Worm (Caenorhabditis elegans) whole organism, L4 larva: ENCODE data around the gene C45G9.6.

Source experiments
- F37D6.2 ChIP-seq: sonication (generic microtip); optimal IDR thresholded peaks from 2 replicates; lab custom pipeline; 2016; ENCODE audit warnings: mild to moderate bottlenecking, missing genetic modification characterization, missing compliant biosample characterization
- F49E8.2 ChIP-seq: sonication (generic microtip); optimal IDR thresholded peaks from 2 replicates; lab custom pipeline; 2016; ENCODE audit warnings: missing compliant biosample characterization, mild to moderate bottlenecking, missing genetic modification characterization, borderline replicate concordance
- T20F7.1 ChIP-seq: fragments of 200-800 bp; sonication (Bioruptor generic); optimal IDR thresholded peaks from 2 replicates; lab custom pipeline; 2018; ENCODE audit warnings: mild to moderate bottlenecking, missing genetic modification characterization, missing compliant biosample characterization
- Y5F2A.4 ChIP-seq: fragments of 200-800 bp; sonication (Bioruptor generic); optimal IDR thresholded peaks from 2 replicates; lab custom pipeline; 2018; ENCODE audit warnings: mild to moderate bottlenecking, missing genetic modification characterization, missing compliant biosample characterization
- ZK337.2 ChIP-seq: fragments of 200-800 bp; sonication (Bioruptor generic); IDR thresholded peaks from 2 replicates; pipeline ENCODE4 v1.3.6; 2022; ENCODE audit warnings: missing genetic modification reagents, missing genetic modification characterization, missing compliant biosample characterization
- ZK546.5 ChIP-seq, 2 experiments: sonication (generic microtip); optimal IDR thresholded peaks; 2 replicates each; lab custom pipeline; 2017; ENCODE audit warnings: missing biosample characterization in 2 of 2, missing genetic modification characterization in 2 of 2
- aha-1 ChIP-seq: fragments of 150-350 bp; peaks from one replicate; lab custom pipeline; 2014; ENCODE audit warnings: missing biosample characterization, missing genetic modification characterization
- aly-2 ChIP-seq: sonication (generic microtip); optimal IDR thresholded peaks from 2 replicates; lab custom pipeline; 2018; ENCODE audit warnings: missing biosample characterization, missing genetic modification characterization
- ama-1 ChIP-seq: fragments of 150-350 bp; optimal IDR thresholded peaks from 2 replicates; lab custom pipeline; 2014; ENCODE audit warnings: inconsistent platforms, mixed read lengths
- arid-1 ChIP-seq: fragments of 200-800 bp; sonication (Bioruptor generic); conservative IDR thresholded peaks from 2 replicates; pipeline ENCODE4 v1.3.6; 2022; ENCODE audit warnings: missing genetic modification reagents, missing genetic modification characterization, missing compliant biosample characterization
- ceh-20 ChIP-seq: fragments of 200-800 bp; sonication (Bioruptor generic); IDR thresholded peaks from 2 replicates; pipeline ENCODE4 v1.3.6; 2022; ENCODE audit warnings: missing genetic modification reagents, missing genetic modification characterization, missing compliant biosample characterization
- ceh-28 ChIP-seq: fragments of 150-350 bp; optimal IDR thresholded peaks from 2 replicates; lab custom pipeline; 2014; ENCODE audit warnings: missing biosample characterization, missing genetic modification reagents, missing genetic modification characterization
- ces-1 ChIP-seq: fragments of 150-350 bp; sonication (generic microtip); optimal IDR thresholded peaks from 4 replicates; lab custom pipeline; 2014; ENCODE audit warnings: missing biosample characterization, missing genetic modification reagents, missing genetic modification characterization
- cey-2 ChIP-seq: sonication (generic microtip); optimal IDR thresholded peaks from 3 replicates; lab custom pipeline; 2017; ENCODE audit warnings: missing genetic modification characterization, mild to moderate bottlenecking, missing compliant biosample characterization, antibody characterized with exemption, borderline replicate concordance; ENCODE audit not compliant: insufficient read depth
- ctbp-1 ChIP-seq: fragments of 200-800 bp; sonication (Bioruptor generic); IDR thresholded peaks from 2 replicates; pipeline ENCODE4 v1.3.6; 2022; ENCODE audit warnings: missing genetic modification reagents, missing genetic modification characterization, missing compliant biosample characterization
- dmd-6 ChIP-seq: fragments of 200-800 bp; sonication (Bioruptor generic); IDR thresholded peaks from 2 replicates; pipeline ENCODE4 v1.3.6; 2022; ENCODE audit warnings: missing genetic modification reagents, missing genetic modification characterization, missing compliant biosample characterization
- dpl-1 ChIP-seq: fragments of 150-350 bp; optimal IDR thresholded peaks from 2 replicates; lab custom pipeline; 2014; ENCODE audit warnings: missing biosample characterization, missing genetic modification reagents, missing genetic modification characterization
- egl-43 ChIP-seq: fragments of 200-800 bp; sonication (Bioruptor generic); IDR thresholded peaks from 2 replicates; pipeline ENCODE4 v1.3.6; 2022; ENCODE audit warnings: missing genetic modification reagents, missing genetic modification characterization, missing compliant biosample characterization
- fkh-10 ChIP-seq: fragments of 150-350 bp; optimal IDR thresholded peaks from 2 replicates; lab custom pipeline; 2014; ENCODE audit warnings: missing biosample characterization, missing genetic modification reagents, missing genetic modification characterization
- hlh-11 ChIP-seq: fragments of 200-800 bp; sonication (Bioruptor generic); optimal IDR thresholded peaks from 2 replicates; lab custom pipeline; 2018; ENCODE audit warnings: mild to moderate bottlenecking, missing genetic modification characterization, missing compliant biosample characterization
- hmg-1.1 ChIP-seq: fragments of 200-800 bp; sonication (Bioruptor generic); IDR thresholded peaks from 2 replicates; pipeline ENCODE4 v1.3.6; 2022; ENCODE audit warnings: missing genetic modification reagents, missing genetic modification characterization, missing compliant biosample characterization
- lin-1 ChIP-seq: fragments of 200-800 bp; sonication (Bioruptor generic); IDR thresholded peaks from 2 replicates; pipeline ENCODE4 v1.3.6; 2022; ENCODE audit warnings: missing genetic modification reagents, missing genetic modification characterization, missing compliant biosample characterization
- lin-13 ChIP-seq: fragments of 150-350 bp; optimal IDR thresholded peaks from 2 replicates; lab custom pipeline; 2014; ENCODE audit warnings: missing biosample characterization, missing genetic modification reagents, missing genetic modification characterization
- madf-5 ChIP-seq, 2 experiments: fragments of 200-800 bp; sonication (Bioruptor generic); IDR thresholded peaks; 2 replicates each; pipeline ENCODE4 v1.3.6; 2022; ENCODE audit warnings: missing compliant biosample characterization in 2 of 2, missing genetic modification characterization in 2 of 2
- mdl-1 ChIP-seq, 2 experiments: fragments of 150-350 bp in 1 of 2; sonication (generic microtip) in 1 of 2; optimal IDR thresholded peaks; 2 replicates each; lab custom pipeline; 2014 to 2017; ENCODE audit warnings: missing biosample characterization in 2 of 2, missing genetic modification characterization in 2 of 2
- mep-1 ChIP-seq: fragments of 150-350 bp; sonication (generic microtip); optimal IDR thresholded peaks from 3 replicates; lab custom pipeline; 2014; ENCODE audit warnings: missing biosample characterization, missing genetic modification characterization
- mxl-2 ChIP-seq: fragments of 200-800 bp; sonication (Bioruptor generic); conservative IDR thresholded peaks from 2 replicates; pipeline ENCODE4 v1.3.6; 2022; ENCODE audit warnings: missing genetic modification reagents, missing genetic modification characterization, missing compliant biosample characterization
- nhr-10 ChIP-seq: fragments of 150-350 bp; optimal IDR thresholded peaks from 2 replicates; lab custom pipeline; 2014; ENCODE audit warnings: missing biosample characterization, missing genetic modification characterization
- nhr-102 ChIP-seq: sonication (generic microtip); optimal IDR thresholded peaks from 2 replicates; lab custom pipeline; 2016; ENCODE audit warnings: mild to moderate bottlenecking, missing genetic modification characterization, moderate library complexity, missing compliant biosample characterization
- nhr-25 ChIP-seq: sonication (generic microtip); optimal IDR thresholded peaks from 2 replicates; lab custom pipeline; 2017; ENCODE audit warnings: missing genetic modification characterization, mild to moderate bottlenecking, missing compliant biosample characterization, antibody characterized with exemption, moderate library complexity, borderline replicate concordance; ENCODE audit not compliant: insufficient read depth
- nhr-28 ChIP-seq: fragments of 150-350 bp; optimal IDR thresholded peaks from 2 replicates; lab custom pipeline; 2014; ENCODE audit warnings: missing biosample characterization, missing genetic modification characterization
- nhr-48 ChIP-seq: sonication (generic microtip); optimal IDR thresholded peaks from 2 replicates; lab custom pipeline; 2016; ENCODE audit warnings: mild to moderate bottlenecking, missing genetic modification characterization, missing compliant biosample characterization
- nhr-6 ChIP-seq: fragments of 150-350 bp; optimal IDR thresholded peaks from 2 replicates; lab custom pipeline; 2014; ENCODE audit warnings: missing biosample characterization, missing genetic modification characterization
- nhr-77 ChIP-seq: fragments of 150-350 bp; optimal IDR thresholded peaks from 2 replicates; lab custom pipeline; 2014; ENCODE audit warnings: missing biosample characterization, missing genetic modification characterization
- pha-4 ChIP-seq, 2 experiments: fragments of 150-350 bp in 1 of 2; fragments of 200-800 bp in 1 of 2; sonication (Bioruptor generic) in 1 of 2; IDR thresholded peaks in 1 of 2; optimal IDR thresholded peaks in 1 of 2; 2 replicates each; pipeline versions ENCODE4 v1.3.6 to Lab custom; 2014 to 2022; ENCODE audit warnings: missing genetic modification characterization in 2 of 2, missing genetic modification reagents in 2 of 2, missing biosample characterization in 1 of 2, missing compliant biosample characterization in 1 of 2
- rbr-2 ChIP-seq: sonication (generic microtip); optimal IDR thresholded peaks from 2 replicates; lab custom pipeline; 2016; ENCODE audit warnings: missing genotype, missing genetic modification characterization, missing compliant biosample characterization
- snpc-4 ChIP-seq: fragments of 150-350 bp; optimal IDR thresholded peaks from 2 replicates; lab custom pipeline; 2014; ENCODE audit warnings: missing biosample characterization, missing genetic modification characterization
- spr-1 ChIP-seq: sonication (generic microtip); optimal IDR thresholded peaks from 2 replicates; lab custom pipeline; 2016; ENCODE audit warnings: mild to moderate bottlenecking, missing genetic modification characterization, missing compliant biosample characterization
- spr-3 ChIP-seq: fragments of 200-800 bp; sonication (Bioruptor generic); optimal IDR thresholded peaks from 2 replicates; lab custom pipeline; 2018; ENCODE audit warnings: mild to moderate bottlenecking, missing genetic modification characterization, missing compliant biosample characterization
- tra-1 ChIP-seq: fragments of 200-800 bp; sonication (Bioruptor generic); IDR thresholded peaks from 2 replicates; pipeline ENCODE4 v1.3.6; 2022; ENCODE audit warnings: missing genetic modification reagents, missing genetic modification characterization, missing compliant biosample characterization
- unc-62 ChIP-seq, 3 experiments: fragments of 150-350 bp in 1 of 3; sonication (generic microtip); optimal IDR thresholded peaks in 2 of 3; peaks in 1 of 3; 1 replicate in 1 of 3; 2 replicates in 2 of 3; lab custom pipeline; 2014 to 2017; ENCODE audit warnings: missing biosample characterization in 3 of 3, missing genetic modification characterization in 3 of 3, missing genetic modification reagents in 3 of 3, missing genotype in 1 of 3
- vab-7 ChIP-seq: fragments of 200-800 bp; sonication (Bioruptor generic); IDR thresholded peaks from 2 replicates; pipeline ENCODE4 v1.3.6; 2022; ENCODE audit warnings: missing genetic modification reagents, missing genetic modification characterization, missing compliant biosample characterization
- zfp-3 ChIP-seq: fragments of 200-800 bp; sonication (Bioruptor generic); conservative IDR thresholded peaks from 2 replicates; pipeline ENCODE4 v1.3.6; 2022; ENCODE audit warnings: missing genetic modification reagents, missing genetic modification characterization, missing compliant biosample characterization
- zip-2 ChIP-seq: fragments of 150-350 bp; optimal IDR thresholded peaks from 2 replicates; lab custom pipeline; 2014; ENCODE audit warnings: missing biosample characterization, missing genetic modification characterization
- ztf-11 ChIP-seq: fragments of 150-350 bp; optimal IDR thresholded peaks from 2 replicates; lab custom pipeline; 2014; ENCODE audit warnings: missing biosample characterization, missing genetic modification characterization
- ztf-7 ChIP-seq: fragments of 150-350 bp; optimal IDR thresholded peaks from 2 replicates; lab custom pipeline; 2014; ENCODE audit warnings: missing biosample characterization, missing genetic modification characterization

Gene C45G9.6

DNA sequence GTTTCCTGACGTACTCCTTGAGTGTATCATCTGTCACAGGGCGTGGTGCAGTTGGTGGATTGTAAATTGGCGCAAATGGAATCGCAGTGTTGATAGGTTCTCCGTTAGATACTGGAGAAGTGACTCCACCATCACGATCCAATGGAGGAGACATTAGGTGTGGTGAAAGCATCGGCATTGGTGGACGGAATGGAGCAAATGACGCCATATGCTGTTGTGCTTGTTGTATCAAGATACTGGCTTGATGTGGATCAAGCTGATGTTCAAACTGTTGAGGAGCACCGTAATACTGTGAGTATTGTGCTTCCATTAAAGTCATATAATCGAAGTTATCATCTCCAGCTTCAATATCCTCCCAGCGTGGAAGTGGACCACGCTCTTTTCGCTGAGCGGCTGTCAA lies 23.8 kb upstream of the C45G9.6 start:
- TF ChIP-seq ama-1 = no peak
- no peak for TF ChIP-seq nhr-77
- peak in 1 of 2 experiments; percentile 38 for TF ChIP-seq unc-62 (GFP tag; optimal IDR thresholded peaks at IDR 0.05 in 1 of 2; lab: Kevin White, UChicago)
- TF ChIP-seq unc-62 (tag; optimal IDR thresholded peaks at IDR 0.05; lab: Kevin White, UChicago) = no peak
- peak; percentile 43 for TF ChIP-seq aha-1
- TF ChIP-seq spr-3 (GFP tag; lab: Kevin White, UChicago) = no peak
- TF ChIP-seq, all 104 proteins: peak for 2

DNA sequence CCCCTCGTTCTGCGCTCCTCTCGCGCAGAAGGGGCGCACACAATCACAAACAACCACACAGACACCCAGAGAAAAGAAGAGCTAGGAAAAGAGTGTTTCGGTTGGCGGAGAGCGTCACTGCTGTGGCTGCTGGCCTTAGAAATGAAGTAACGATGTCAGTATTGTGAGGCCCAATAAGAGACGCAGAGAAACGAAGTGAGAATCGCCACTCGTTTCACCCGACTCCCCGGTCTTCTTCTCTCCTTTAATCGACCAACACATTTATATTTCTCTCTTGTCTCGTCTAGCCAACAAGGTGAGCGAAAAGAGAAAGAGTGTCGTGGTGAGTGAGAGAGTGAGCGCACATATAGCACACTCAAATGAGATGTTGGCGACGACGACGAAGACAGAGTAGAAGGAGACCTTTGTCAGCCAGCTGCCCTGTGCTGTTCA lies 22.3 kb upstream of the C45G9.6 start:
- TF ChIP-seq ces-1 (peak; percentile 71), Y5F2A.4 (GFP tag; lab: Kevin White, UChicago) (no peak), dpl-1 (peak; percentile 56), nhr-77 (peak; percentile 85), pha-4 (GFP tag; IDR thresholded peaks at IDR 0.05; lab: Robert Waterston, UW) (peak; percentile 76; the same call in 1 of the 2 replicates), pha-4 (tag; optimal IDR thresholded peaks at IDR 0.05; lab: Kevin White, UChicago) (peak; percentile 16), ztf-11 (tag; lab: Kevin White, UChicago) (no peak), unc-62 (GFP tag; optimal IDR thresholded peaks at IDR 0.05 in 1 of 2; lab: Kevin White, UChicago) (peak in 1 of 2 experiments; percentile 99), unc-62 (tag; optimal IDR thresholded peaks at IDR 0.05; lab: Kevin White, UChicago) (no peak), nhr-6 (tag; lab: Kevin White, UChicago) (peak; percentile 65), ceh-28 (peak; percentile 65), nhr-25 (tag; lab: Kevin White, UChicago) (peak; percentile 62), zfp-3 (GFP tag; lab: Robert Waterston, UW) (no peak), lin-1 (GFP tag; lab: Robert Waterston, UW) (peak; percentile 32; the same call in 1 of the 2 replicates), aly-2 (no peak), ama-1 (no peak), nhr-10 (tag; lab: Kevin White, UChicago) (peak; percentile 69), ceh-20 (GFP tag; lab: Robert Waterston, UW) (peak; percentile 65; the same call in 1 of the 2 replicates), mep-1 (tag; lab: Kevin White, UChicago) (peak; percentile 97), snpc-4 (tag; lab: Kevin White, UChicago) (no peak), fkh-10 (peak; percentile 70), arid-1 (GFP tag; lab: Robert Waterston, UW) (0 out of 2 replicates have a peak, but pooled peaks have one; percentile 15), T20F7.1 (GFP tag; lab: Kevin White, UChicago) (peak; percentile 72), ztf-7 (tag; lab: Kevin White, UChicago) (peak; percentile 79), egl-43 (GFP tag; lab: Robert Waterston, UW) (no peak; the same call in none of the 2 replicates), ZK337.2 (GFP tag; lab: Robert Waterston, UW) (no peak), madf-5 (GFP tag; IDR thresholded peaks at IDR 0.05; lab: Robert Waterston, UW) (0 out of 4 replicates have a peak, but pooled peaks of 1 of the 2 experiments have one; percentile 28), hlh-11 (peak; percentile 94), mxl-2 (GFP tag; lab: Robert Waterston, UW) (no peak), cey-2 (tag; lab: Kevin White, UChicago) (peak; percentile 28), F37D6.2 (tag; lab: Kevin White, UChicago) (peak; percentile 85), tra-1 (GFP tag; lab: Robert Waterston, UW) (0 out of 2 replicates have a peak, but pooled peaks have one; percentile 34), nhr-48 (tag; lab: Kevin White, UChicago) (peak; percentile 58), ctbp-1 (GFP tag; lab: Robert Waterston, UW) (peak; percentile 85), lin-13 (peak; percentile 63), nhr-102 (tag; lab: Kevin White, UChicago) (peak; percentile 48), hmg-1.1 (GFP tag; lab: Robert Waterston, UW) (peak; percentile 93), mdl-1 (tag; optimal IDR thresholded peaks at IDR 0.05; lab: Kevin White, UChicago) (peak; percentile 42 to 78), zip-2 (tag; lab: Kevin White, UChicago) (peak; percentile 34), rbr-2 (tag; lab: Kevin White, UChicago) (peak; percentile 90), F49E8.2 (no peak), nhr-28 (tag; lab: Kevin White, UChicago) (peak; percentile 62), spr-1 (tag; lab: Kevin White, UChicago) (peak; percentile 54), vab-7 (GFP tag; lab: Robert Waterston, UW) (0 out of 2 replicates have a peak, but pooled peaks have one; percentile 39), dmd-6 (GFP tag; lab: Robert Waterston, UW) (peak; percentile 64), ZK546.5 (tag; optimal IDR thresholded peaks at IDR 0.05; lab: Kevin White, UChicago) (no peak)
